Fruit fly (Drosophila melanogaster) whole organism, adult: ENCODE measurements around the gene CG13639.

ENCODE experiments used
- Clk ChIP-seq: fragments of 200-800 bp; sonication (Bioruptor generic); optimal IDR thresholded peaks from 2 replicates; lab custom pipeline; 2017; ENCODE audit warnings: missing biosample characterization, missing genetic modification characterization
- Hr96 ChIP-seq: fragments of 200-800 bp; sonication (Bioruptor generic); optimal IDR thresholded peaks from 2 replicates; lab custom pipeline; 2016; ENCODE audit warnings: missing biosample characterization, missing genetic modification characterization
- kay ChIP-seq: fragments of 200-800 bp; sonication (Bioruptor generic); peaks from one replicate; lab custom pipeline; 2016; ENCODE audit warnings: missing biosample characterization, missing genetic modification characterization, borderline replicate concordance
- pad ChIP-seq: fragments of 200-800 bp; sonication (Bioruptor generic); optimal IDR thresholded peaks from 3 replicates; lab custom pipeline; 2017; ENCODE audit warnings: missing biosample characterization, missing genetic modification characterization, mild to moderate bottlenecking, moderate library complexity, missing genetic modification reagents

- TF ChIP-seq Clk (GFP tag; lab: Kevin White, UChicago) (no peak), pad (no peak), Hr96 (GFP tag; lab: Kevin White, UChicago) (no peak), kay (GFP tag; lab: Kevin White, UChicago) (no peak)
These were observed 46.5 kb upstream of the CG13639 start for dm6 chr3R:24906648-24907047.
